Worm (Caenorhabditis elegans) whole organism, L2 larva: ENCODE data around the gene M03F8.1.

ENCODE experiments used
- aly-2 ChIP-seq: fragments of 150-350 bp; optimal IDR thresholded peaks from 2 replicates; lab custom pipeline; 2014; ENCODE audit warnings: missing biosample characterization, missing genetic modification characterization
- lin-11 ChIP-seq: fragments of 150-350 bp; sonication (generic microtip); optimal IDR thresholded peaks from 2 replicates; lab custom pipeline; 2014; ENCODE audit warnings: missing biosample characterization, missing genetic modification characterization, inconsistent platforms, mixed read lengths
- nhr-12 ChIP-seq: fragments of 150-350 bp; optimal IDR thresholded peaks from 2 replicates; lab custom pipeline; 2014; ENCODE audit warnings: missing biosample characterization, missing genetic modification characterization
- snpc-4 ChIP-seq: fragments of 150-350 bp; optimal IDR thresholded peaks from 2 replicates; lab custom pipeline; 2014; ENCODE audit warnings: missing biosample characterization, missing genetic modification characterization
- zag-1 ChIP-seq: fragments of 150-350 bp; optimal IDR thresholded peaks from 2 replicates; lab custom pipeline; 2014; ENCODE audit warnings: missing biosample characterization, missing genetic modification characterization
- ztf-11 ChIP-seq: sonication (generic microtip); optimal IDR thresholded peaks from 2 replicates; lab custom pipeline; 2017; ENCODE audit warnings: missing biosample characterization, missing genetic modification characterization

- TF ChIP-seq lin-11 (no peak), aly-2 (no peak), zag-1 (tag; lab: Kevin White, UChicago) (no peak), ztf-11 (no peak), snpc-4 (tag; lab: Kevin White, UChicago) (no peak), nhr-12 (tag; lab: Kevin White, UChicago) (no peak)
Measured at ce11 chrV:5990383-5990782, 39.1 kb downstream of the M03F8.1 start, which contains the start of gene fut-8.
